Worm (Caenorhabditis elegans): ENCODE data around the gene del-7.

- no peak for TF ChIP-seq mep-1 (tag; optimal IDR thresholded peaks at IDR 0.05)
- no peak for TF ChIP-seq unc-62 (GFP tag; optimal IDR thresholded peaks at IDR 0.05 in 1 of 2)
- TF ChIP-seq unc-62 (tag; optimal IDR thresholded peaks at IDR 0.05), result no peak
- no peak for TF ChIP-seq nhr-11 (tag; optimal IDR thresholded peaks at IDR 0.05)
- no peak for TF ChIP-seq lin-29 (GFP tag; IDR thresholded peaks at IDR 0.05)
- TF ChIP-seq lin-38 (GFP tag; IDR thresholded peaks at IDR 0.05), result no peak
- TF ChIP-seq nhr-41 (GFP tag; IDR thresholded peaks at IDR 0.05), result no peak
- TF ChIP-seq pha-4 (GFP tag; IDR thresholded peaks at IDR 0.05), result no peak
- no peak for TF ChIP-seq pha-4 (tag; optimal IDR thresholded peaks at IDR 0.05)
- TF ChIP-seq unc-130 (GFP tag; optimal IDR thresholded peaks at IDR 0.05), result no peak
- no peak for TF ChIP-seq unc-39 (tag; optimal IDR thresholded peaks at IDR 0.05)
- TF ChIP-seq fos-1 (tag; optimal IDR thresholded peaks at IDR 0.05), result no peak
- TF ChIP-seq fkh-10 (GFP tag; optimal IDR thresholded peaks at IDR 0.05), result no peak
Measured at ce11 chrIV:7726325-7726724, 33.9 kb upstream of the del-7 start, which contains the start of gene C50F7.5.

All from whole organism, L4 larva.